Worm (Caenorhabditis elegans) whole organism, L1 larva: ENCODE results near the gene M142.5.

Source experiments
- C16A3.4 ChIP-seq: fragments of 150-350 bp; optimal IDR thresholded peaks from 2 replicates; lab custom pipeline; 2014; ENCODE audit warnings: missing biosample characterization, missing genetic modification characterization
- F16B12.6 ChIP-seq: fragments of 150-350 bp; optimal IDR thresholded peaks from 2 replicates; lab custom pipeline; 2014; ENCODE audit warnings: missing biosample characterization, missing genetic modification characterization
- Y116A8C.19 ChIP-seq: sonication (generic microtip); optimal IDR thresholded peaks from 2 replicates; lab custom pipeline; 2016; ENCODE audit warnings: missing compliant biosample characterization, missing genetic modification characterization, borderline replicate concordance
- aha-1 ChIP-seq: fragments of 150-350 bp; optimal IDR thresholded peaks from 2 replicates; lab custom pipeline; 2014; ENCODE audit warnings: missing biosample characterization, missing genetic modification characterization
- blmp-1 ChIP-seq: fragments of 150-350 bp; optimal IDR thresholded peaks from 2 replicates; lab custom pipeline; 2014; ENCODE audit warnings: missing biosample characterization, missing genetic modification characterization
- ceh-82 ChIP-seq, 3 experiments: fragments of 150-350 bp in 1 of 3; sonication (generic microtip) in 2 of 3; optimal IDR thresholded peaks; 2 replicates each; lab custom pipeline; 2014 to 2017; ENCODE audit warnings: missing biosample characterization in 3 of 3, missing genetic modification characterization in 3 of 3
- ceh-90 ChIP-seq: sonication (generic microtip); optimal IDR thresholded peaks from 2 replicates; lab custom pipeline; 2016; ENCODE audit warnings: missing genetic modification characterization, missing compliant biosample characterization
- ces-1 ChIP-seq: fragments of 150-350 bp; optimal IDR thresholded peaks from 2 replicates; lab custom pipeline; 2014; ENCODE audit warnings: missing biosample characterization, missing genetic modification reagents, missing genetic modification characterization
- dpl-1 ChIP-seq, 3 experiments: fragments of 150-350 bp in 2 of 3; sonication (generic microtip) in 1 of 3; optimal IDR thresholded peaks; 2 replicates each; lab custom pipeline; 2014 to 2017; ENCODE audit warnings: missing biosample characterization in 3 of 3, missing genetic modification characterization in 3 of 3, missing genetic modification reagents in 3 of 3
- dsc-1 ChIP-seq: sonication (generic microtip); optimal IDR thresholded peaks from 2 replicates; lab custom pipeline; 2016; ENCODE audit warnings: mild to moderate bottlenecking, missing genetic modification characterization, missing compliant biosample characterization
- efl-1 ChIP-seq, 4 experiments: fragments of 150-350 bp; optimal IDR thresholded peaks in 3 of 4; peaks in 1 of 4; 1 replicate in 1 of 4; 2 replicates in 3 of 4; lab custom pipeline; 2014; ENCODE audit warnings: missing biosample characterization in 2 of 4, missing genetic modification characterization in 2 of 4, missing genetic modification reagents in 2 of 4
- efl-3 ChIP-seq: fragments of 200-800 bp; sonication (Bioruptor generic); optimal IDR thresholded peaks from 2 replicates; lab custom pipeline; 2018; ENCODE audit warnings: mild to moderate bottlenecking, missing genetic modification characterization, missing compliant biosample characterization
- egl-13 ChIP-seq: sonication (generic microtip); optimal IDR thresholded peaks from 2 replicates; lab custom pipeline; 2016; ENCODE audit warnings: missing genotype, missing genetic modification reagents, missing genetic modification characterization, missing compliant biosample characterization
- elt-3 ChIP-seq, 6 experiments: fragments of 150-350 bp in 1 of 6; sonication (generic microtip); optimal IDR thresholded peaks; 2 replicates each; lab custom pipeline; 2017 to 2018; ENCODE audit warnings: missing biosample characterization in 6 of 6, missing genetic modification characterization in 6 of 6, inconsistent platforms in 1 of 6
- grh-1 ChIP-seq: fragments of 200-800 bp; sonication (Bioruptor generic); IDR thresholded peaks from 2 replicates; pipeline ENCODE4 v1.3.6; 2022; ENCODE audit warnings: missing genetic modification reagents, missing genetic modification characterization, missing compliant biosample characterization
- hpl-2 ChIP-seq: fragments of 150-350 bp; optimal IDR thresholded peaks from 2 replicates; lab custom pipeline; 2014; ENCODE audit warnings: missing biosample characterization, missing genetic modification reagents, missing genetic modification characterization
- irx-1 ChIP-seq: sonication (generic microtip); optimal IDR thresholded peaks from 2 replicates; lab custom pipeline; 2016; ENCODE audit warnings: missing genetic modification characterization, missing compliant biosample characterization
- isw-1 ChIP-seq: fragments of 200-800 bp; sonication (Bioruptor generic); IDR thresholded peaks from 2 replicates; pipeline ENCODE4 v1.3.6; 2022; ENCODE audit warnings: missing genetic modification characterization, missing compliant biosample characterization
- jun-1 ChIP-seq: fragments of 150-350 bp; optimal IDR thresholded peaks from 2 replicates; lab custom pipeline; 2014; ENCODE audit warnings: missing biosample characterization, missing genetic modification reagents, missing genetic modification characterization
- lin-13 ChIP-seq: fragments of 150-350 bp; optimal IDR thresholded peaks from 2 replicates; lab custom pipeline; 2014; ENCODE audit warnings: missing biosample characterization, missing genetic modification reagents, missing genetic modification characterization
- lin-15B ChIP-seq: fragments of 150-350 bp; sonication (generic microtip); optimal IDR thresholded peaks from 3 replicates; lab custom pipeline; 2014; ENCODE audit warnings: missing biosample characterization, missing genetic modification characterization
- lin-35 ChIP-seq, 2 experiments: fragments of 150-350 bp; optimal IDR thresholded peaks; 2 replicates each; lab custom pipeline; 2014; ENCODE audit warnings: missing biosample characterization in 2 of 2, missing genetic modification characterization in 2 of 2, missing genetic modification reagents in 2 of 2
- lin-39 ChIP-seq: fragments of 150-350 bp; optimal IDR thresholded peaks from 2 replicates; lab custom pipeline; 2014; ENCODE audit warnings: missing biosample characterization, missing genetic modification reagents, missing genetic modification characterization
- lsy-2 ChIP-seq, 2 experiments: fragments of 150-350 bp; optimal IDR thresholded peaks; 2 replicates each; lab custom pipeline; 2014; ENCODE audit warnings: missing biosample characterization in 2 of 2, missing genetic modification characterization in 2 of 2
- mab-9 ChIP-seq: fragments of 200-800 bp; sonication (Bioruptor generic); IDR thresholded peaks from 2 replicates; pipeline ENCODE4 v1.3.6; 2022; ENCODE audit warnings: missing genetic modification reagents, missing genetic modification characterization, missing compliant biosample characterization
- mdl-1 ChIP-seq, 2 experiments: fragments of 150-350 bp; optimal IDR thresholded peaks; 2 replicates each; lab custom pipeline; 2014 to 2017; ENCODE audit warnings: missing biosample characterization in 2 of 2, missing genetic modification characterization in 2 of 2, inconsistent platforms in 1 of 2
- mep-1 ChIP-seq: fragments of 150-350 bp; optimal IDR thresholded peaks from 2 replicates; lab custom pipeline; 2014; ENCODE audit warnings: missing biosample characterization, missing genetic modification characterization
- nhr-11 ChIP-seq: fragments of 150-350 bp; optimal IDR thresholded peaks from 2 replicates; lab custom pipeline; 2014; ENCODE audit warnings: missing biosample characterization, missing genetic modification characterization
- nhr-19 ChIP-seq: fragments of 200-800 bp; sonication (Bioruptor generic); conservative IDR thresholded peaks from 2 replicates; pipeline ENCODE4 v1.3.6; 2022; ENCODE audit warnings: missing genetic modification characterization, missing compliant biosample characterization
- nhr-20 ChIP-seq: sonication (generic microtip); optimal IDR thresholded peaks from 2 replicates; lab custom pipeline; 2016; ENCODE audit warnings: mild to moderate bottlenecking, missing genetic modification characterization, missing compliant biosample characterization
- nhr-237 ChIP-seq: fragments of 150-350 bp; optimal IDR thresholded peaks from 2 replicates; lab custom pipeline; 2014; ENCODE audit warnings: missing biosample characterization, missing genetic modification characterization
- nhr-47 ChIP-seq: sonication (generic microtip); optimal IDR thresholded peaks from 2 replicates; lab custom pipeline; 2016; ENCODE audit warnings: mild to moderate bottlenecking, missing genetic modification characterization, moderate library complexity, missing compliant biosample characterization
- nhr-77 ChIP-seq: fragments of 150-350 bp; optimal IDR thresholded peaks from 2 replicates; lab custom pipeline; 2014; ENCODE audit warnings: missing biosample characterization, missing genetic modification characterization
- nhr-84 ChIP-seq: sonication (generic microtip); optimal IDR thresholded peaks from 2 replicates; lab custom pipeline; 2017; ENCODE audit warnings: missing biosample characterization, missing genetic modification characterization
- nhr-85 ChIP-seq: sonication (generic microtip); peaks from one replicate; lab custom pipeline; 2016; ENCODE audit warnings: missing genetic modification characterization, inconsistent platforms, missing compliant biosample characterization
- pax-3 ChIP-seq: fragments of 200-800 bp; sonication (Bioruptor generic); optimal IDR thresholded peaks from 2 replicates; lab custom pipeline; 2018; ENCODE audit warnings: mild to moderate bottlenecking, missing genetic modification characterization, moderate library complexity, missing compliant biosample characterization
- pqm-1 ChIP-seq: sonication (generic microtip); optimal IDR thresholded peaks from 3 replicates; lab custom pipeline; 2017; ENCODE audit warnings: missing biosample characterization, missing genetic modification characterization
- skn-1 ChIP-seq: fragments of 150-350 bp; optimal IDR thresholded peaks from 2 replicates; lab custom pipeline; 2014; ENCODE audit warnings: missing biosample characterization, missing genetic modification characterization
- snpc-4 ChIP-seq: fragments of 150-350 bp; optimal IDR thresholded peaks from 2 replicates; lab custom pipeline; 2014; ENCODE audit warnings: missing biosample characterization, missing genetic modification characterization
- snu-23 ChIP-seq: sonication (generic microtip); optimal IDR thresholded peaks from 2 replicates; lab custom pipeline; 2016; ENCODE audit warnings: missing genetic modification characterization, missing compliant biosample characterization
- swsn-7 ChIP-seq: sonication (generic microtip); optimal IDR thresholded peaks from 2 replicates; lab custom pipeline; 2016; ENCODE audit warnings: missing genetic modification characterization, missing compliant biosample characterization
- tbx-2 ChIP-seq: sonication (generic microtip); optimal IDR thresholded peaks from 2 replicates; lab custom pipeline; 2016; ENCODE audit warnings: missing genetic modification characterization, missing compliant biosample characterization
- tlp-1 ChIP-seq: fragments of 150-350 bp; optimal IDR thresholded peaks from 2 replicates; lab custom pipeline; 2014; ENCODE audit warnings: missing biosample characterization, missing genetic modification characterization
- unc-130 ChIP-seq: fragments of 150-350 bp; optimal IDR thresholded peaks from 2 replicates; lab custom pipeline; 2017; ENCODE audit warnings: missing biosample characterization, missing genetic modification characterization, inconsistent platforms
- vab-15 ChIP-seq: sonication (generic microtip); optimal IDR thresholded peaks from 2 replicates; lab custom pipeline; 2017; ENCODE audit warnings: missing genotype, mild to moderate bottlenecking, missing genetic modification characterization, missing compliant biosample characterization
- xbp-1 ChIP-seq: sonication (generic microtip); optimal IDR thresholded peaks from 2 replicates; lab custom pipeline; 2016; ENCODE audit warnings: missing genetic modification characterization, missing compliant biosample characterization
- zip-4 ChIP-seq: fragments of 200-800 bp; sonication (Bioruptor generic); optimal IDR thresholded peaks from 2 replicates; lab custom pipeline; 2018; ENCODE audit warnings: mild to moderate bottlenecking, missing genetic modification characterization, moderate library complexity, missing compliant biosample characterization

The M142.5 gene

ce11 chrIII:10930850-10931249 is at the start of gene M142.5:
TSS of gene M142.5 (plus strand) at chrIII:10931201.
- TF ChIP-seq xbp-1 (tag; lab: Kevin White, UChicago), result no peak
- TF ChIP-seq vab-15 (tag; lab: Kevin White, UChicago), result no peak
- peak; percentile 8 to 58 (median 22) for TF ChIP-seq dpl-1 (GFP tag; optimal IDR thresholded peaks at IDR 0.05; lab: Kevin White, UChicago)
- TF ChIP-seq mep-1 (tag; lab: Kevin White, UChicago), result peak; percentile 30
- no peak for TF ChIP-seq Y116A8C.19 (tag; lab: Kevin White, UChicago)
- TF ChIP-seq nhr-85 (tag; lab: Kevin White, UChicago), result no peak
- TF ChIP-seq ceh-82 (tag; optimal IDR thresholded peaks at IDR 0.05; lab: Kevin White, UChicago), result peak in 1 of 3 experiments; percentile 4
- TF ChIP-seq C16A3.4, result peak; percentile 21
- peak in 1 of 2 experiments; percentile 43 for TF ChIP-seq lsy-2 (tag; optimal IDR thresholded peaks at IDR 0.05; lab: Kevin White, UChicago)
- TF ChIP-seq F16B12.6, result peak; percentile 28
- no peak for TF ChIP-seq pax-3 (tag; lab: Kevin White, UChicago)
- peak in 1 of 2 experiments; percentile 23 for TF ChIP-seq mdl-1 (tag; optimal IDR thresholded peaks at IDR 0.05; lab: Kevin White, UChicago)
- peak; percentile 41 to 43 for TF ChIP-seq efl-1 (optimal IDR thresholded peaks at IDR 0.05; lab: Kevin White, UChicago)
- TF ChIP-seq efl-1 (GFP tag; optimal IDR thresholded peaks at IDR 0.05 in 1 of 2; lab: Kevin White, UChicago), result peak; percentile 49 to 80
- peak; percentile 8 for TF ChIP-seq lin-15B (tag; lab: Kevin White, UChicago)
- no peak for TF ChIP-seq nhr-77 (tag; lab: Kevin White, UChicago)
- TF ChIP-seq lin-35 (GFP tag; optimal IDR thresholded peaks at IDR 0.05; lab: Kevin White, UChicago), result peak; percentile 40 to 66
- peak; percentile 43 for TF ChIP-seq blmp-1 (tag; lab: Kevin White, UChicago)

- no peak for TF ChIP-seq elt-3 (tag; optimal IDR thresholded peaks at IDR 0.05; lab: Kevin White, UChicago)
- TF ChIP-seq pqm-1 (tag; lab: Kevin White, UChicago), result no peak
- TF ChIP-seq ceh-82 (tag; optimal IDR thresholded peaks at IDR 0.05; lab: Kevin White, UChicago), result no peak
- TF ChIP-seq tlp-1 (tag; lab: Kevin White, UChicago), result no peak
- TF ChIP-seq ces-1 (GFP tag; lab: Kevin White, UChicago), result no peak
- no peak for TF ChIP-seq nhr-84 (tag; lab: Kevin White, UChicago)
- TF ChIP-seq nhr-85 (tag; lab: Kevin White, UChicago), result no peak
- TF ChIP-seq mep-1 (tag; lab: Kevin White, UChicago), result no peak
- TF ChIP-seq, all 84 proteins: peak for 0
Measured at ce11 chrIII:10881462-10881861, 49.5 kb upstream of the M142.5 start, which contains the start of gene athp-1. TSS of gene athp-1 (plus strand) at chrIII:10881766.

ce11 chrIII:10881996-10882395 is 49.0 kb upstream of the M142.5 start:
- TF ChIP-seq lin-39 (tag; lab: Kevin White, UChicago) (peak; percentile 74), lin-13 (GFP tag; lab: Kevin White, UChicago) (peak; percentile 46), nhr-47 (tag; lab: Kevin White, UChicago) (peak; percentile 84), xbp-1 (tag; lab: Kevin White, UChicago) (peak; percentile 79), skn-1 (peak; percentile 80), nhr-20 (tag; lab: Kevin White, UChicago) (no peak), nhr-237 (tag; lab: Kevin White, UChicago) (peak; percentile 17), isw-1 (GFP tag; lab: Robert Waterston, UW) (peak; percentile 61), aha-1 (tag; lab: Kevin White, UChicago) (peak; percentile 2), grh-1 (GFP tag; lab: Robert Waterston, UW) (peak; percentile 22; the same call in 1 of the 2 replicates), snpc-4 (tag; lab: Kevin White, UChicago) (peak; percentile 37), mep-1 (tag; lab: Kevin White, UChicago) (peak; percentile 89), lsy-2 (tag; optimal IDR thresholded peaks at IDR 0.05; lab: Kevin White, UChicago) (peak; percentile 82 to 84), irx-1 (tag; lab: Kevin White, UChicago) (peak; percentile 73), efl-3 (GFP tag; lab: Kevin White, UChicago) (no peak), F16B12.6 (peak; percentile 53), swsn-7 (peak; percentile 79), mab-9 (GFP tag; lab: Robert Waterston, UW) (0 out of 2 replicates have a peak, but pooled peaks have one; percentile 25), ceh-90 (tag; lab: Kevin White, UChicago) (no peak), hpl-2 (peak; percentile 18), snu-23 (GFP tag; lab: Kevin White, UChicago) (peak; percentile 84), dpl-1 (GFP tag; optimal IDR thresholded peaks at IDR 0.05; lab: Kevin White, UChicago) (peak; percentile 68 to 78 (median 77)), egl-13 (tag; lab: Kevin White, UChicago) (peak; percentile 60), pqm-1 (tag; lab: Kevin White, UChicago) (no peak), jun-1 (tag; lab: Kevin White, UChicago) (peak; percentile 35), zip-4 (no peak), nhr-77 (tag; lab: Kevin White, UChicago) (peak; percentile 56), tbx-2 (tag; lab: Kevin White, UChicago) (peak; percentile 79), unc-130 (peak; percentile 31), nhr-19 (peak; percentile 74), nhr-11 (tag; lab: Kevin White, UChicago) (peak; percentile 58), dsc-1 (tag; lab: Kevin White, UChicago) (peak; percentile 81), C16A3.4 (peak; percentile 59)
